Worm (Caenorhabditis elegans) whole organism, L2 larva: ENCODE results near the gene srg-4.

Source experiments
- ama-1 ChIP-seq: fragments of 150-350 bp; optimal IDR thresholded peaks from 2 replicates; lab custom pipeline; 2018; ENCODE audit warnings: inconsistent platforms
- unc-62 ChIP-seq: fragments of 150-350 bp; optimal IDR thresholded peaks from 2 replicates; lab custom pipeline; 2014; ENCODE audit warnings: missing biosample characterization, missing genetic modification reagents, missing genetic modification characterization

DNA sequence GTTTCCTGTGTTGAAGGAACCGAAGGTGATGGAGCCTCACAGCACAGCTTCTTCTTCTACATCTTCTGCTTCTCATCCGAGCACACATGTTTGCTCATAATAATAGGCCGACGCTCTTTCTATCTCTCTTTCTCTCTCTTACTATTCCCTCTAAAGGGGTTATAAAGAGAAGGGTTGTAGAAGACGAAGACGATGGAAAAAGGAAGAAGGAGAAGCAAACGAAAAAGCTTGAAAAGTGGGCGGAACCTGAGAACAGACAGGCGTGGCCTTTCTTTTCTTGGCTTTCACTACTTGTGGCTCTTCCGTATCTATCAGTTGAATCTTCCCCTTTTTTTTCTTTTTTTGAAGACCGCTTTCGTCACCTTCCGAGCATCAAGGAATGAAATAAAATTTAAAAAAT, 45.9 kb upstream of the srg-4 start:
- no peak for TF ChIP-seq ama-1 (lab: Kevin White, UChicago)
- TF ChIP-seq unc-62 (GFP tag; lab: Kevin White, UChicago): no peak
